Worm (Caenorhabditis elegans): ENCODE measurements around the gene C50F7.3.

ce11 chrIV:7747838-7748237, 15.7 kb downstream of the C50F7.3 start, which contains the start of gene klo-1:
- TF ChIP-seq lsy-2 (tag; optimal IDR thresholded peaks at IDR 0.05) (no peak), lin-39 (tag; optimal IDR thresholded peaks at IDR 0.05) (no peak), nhr-237 (tag; optimal IDR thresholded peaks at IDR 0.05) (no peak), mdl-1 (tag; optimal IDR thresholded peaks at IDR 0.05) (no peak), nhr-48 (tag; optimal IDR thresholded peaks at IDR 0.05) (no peak), nhr-6 (tag; optimal IDR thresholded peaks at IDR 0.05) (no peak), Y5F2A.4 (GFP tag; optimal IDR thresholded peaks at IDR 0.05) (no peak), mep-1 (tag; optimal IDR thresholded peaks at IDR 0.05) (no peak), nhr-76 (tag; optimal IDR thresholded peaks at IDR 0.05) (no peak), unc-39 (tag; optimal IDR thresholded peaks at IDR 0.05) (no peak), madf-9 (GFP tag; conservative IDR thresholded peaks at IDR 0.05) (no peak), daf-16 (GFP tag; optimal IDR thresholded peaks at IDR 0.05) (no peak), daf-16 (tag; optimal IDR thresholded peaks at IDR 0.05) (peak; percentile 93)
